Worm (Caenorhabditis elegans) whole organism, young adult: ENCODE results near the gene slc-17.4.

Experiments
- B0035.1 ChIP-seq: sonication (generic microtip); optimal IDR thresholded peaks from 2 replicates; lab custom pipeline; 2016; ENCODE audit warnings: missing genetic modification characterization, mild to moderate bottlenecking, missing compliant biosample characterization, missing genotype, missing genetic modification reagents
- B0336.3 ChIP-seq: fragments of 200-800 bp; sonication (Bioruptor generic); IDR thresholded peaks from 2 replicates; pipeline ENCODE4 v1.3.6; 2022; ENCODE audit warnings: missing genetic modification characterization, missing compliant biosample characterization
- F23B12.7 ChIP-seq: sonication (generic microtip); optimal IDR thresholded peaks from 2 replicates; lab custom pipeline; 2017; ENCODE audit warnings: missing genetic modification characterization, mild to moderate bottlenecking, missing compliant biosample characterization, antibody characterized with exemption, moderate library complexity; ENCODE audit not compliant: insufficient read depth
- F39B2.1 ChIP-seq: fragments of 200-800 bp; sonication (Bioruptor generic); IDR thresholded peaks from 2 replicates; pipeline ENCODE4 v1.3.6; 2022; ENCODE audit warnings: missing genetic modification reagents, missing genetic modification characterization, missing compliant biosample characterization
- F49E8.2 ChIP-seq: sonication (generic microtip); optimal IDR thresholded peaks from 3 replicates; lab custom pipeline; 2017; ENCODE audit warnings: missing genetic modification characterization, mild to moderate bottlenecking, missing compliant biosample characterization, antibody characterized with exemption, moderate library complexity; ENCODE audit not compliant: insufficient read depth
- F57A8.1 ChIP-seq: fragments of 200-800 bp; sonication (Bioruptor generic); optimal IDR thresholded peaks from 2 replicates; lab custom pipeline; 2018; ENCODE audit warnings: mild to moderate bottlenecking, missing genetic modification characterization, moderate library complexity, missing compliant biosample characterization
- T26A5.8 ChIP-seq: sonication (generic microtip); optimal IDR thresholded peaks from 2 replicates; lab custom pipeline; 2016; ENCODE audit warnings: missing genetic modification characterization, missing compliant biosample characterization
- Y56A3A.18 ChIP-seq: fragments of 200-800 bp; sonication (Bioruptor generic); IDR thresholded peaks from 2 replicates; pipeline ENCODE4 v1.3.6; 2022; ENCODE audit warnings: missing genetic modification reagents, missing genetic modification characterization, missing compliant biosample characterization
- ama-1 ChIP-seq, 3 experiments: fragments of 150-350 bp in 1 of 3; sonication (generic microtip) in 2 of 3; optimal IDR thresholded peaks; 2 replicates each; lab custom pipeline; 2014 to 2018; ENCODE audit warnings: missing biosample characterization in 2 of 3, missing genetic modification characterization in 2 of 3, missing genetic modification reagents in 2 of 3
- aptf-3 ChIP-seq: fragments of 200-800 bp; sonication (Bioruptor generic); IDR thresholded peaks from 2 replicates; pipeline ENCODE4 v1.3.6; 2022; ENCODE audit warnings: missing genetic modification characterization, missing compliant biosample characterization
- atf-7 ChIP-seq: sonication (generic microtip); optimal IDR thresholded peaks from 2 replicates; lab custom pipeline; 2017; ENCODE audit warnings: mild to moderate bottlenecking, missing genetic modification characterization, missing compliant biosample characterization
- attf-5 ChIP-seq: fragments of 200-800 bp; sonication (Bioruptor generic); optimal IDR thresholded peaks from 2 replicates; lab custom pipeline; 2018; ENCODE audit warnings: mild to moderate bottlenecking, missing genetic modification characterization, missing compliant biosample characterization
- ccch-3 ChIP-seq: fragments of 200-800 bp; sonication (Bioruptor generic); optimal IDR thresholded peaks from 2 replicates; lab custom pipeline; 2018; ENCODE audit warnings: mild to moderate bottlenecking, missing genetic modification characterization, missing compliant biosample characterization
- cebp-1 ChIP-seq, 2 experiments: fragments of 200-800 bp in 1 of 2; sonication (Bioruptor generic) in 1 of 2; sonication (generic microtip) in 1 of 2; IDR thresholded peaks in 1 of 2; optimal IDR thresholded peaks in 1 of 2; 2 replicates each; pipeline versions ENCODE4 v1.3.6 to Lab custom; 2017 to 2022; ENCODE audit warnings: missing compliant biosample characterization in 2 of 2, missing genetic modification characterization in 2 of 2, mild to moderate bottlenecking in 1 of 2, missing genetic modification reagents in 1 of 2, moderate library complexity in 1 of 2
- die-1 ChIP-seq: sonication (generic microtip); optimal IDR thresholded peaks from 2 replicates; lab custom pipeline; 2016; ENCODE audit warnings: missing genotype, mild to moderate bottlenecking, missing genetic modification characterization, missing compliant biosample characterization
- dox-1 ChIP-seq: fragments of 200-800 bp; sonication (Bioruptor generic); IDR thresholded peaks from 2 replicates; pipeline ENCODE4 v1.3.6; 2022; ENCODE audit warnings: missing genetic modification reagents, missing genetic modification characterization, missing compliant biosample characterization
- ekl-4 ChIP-seq: fragments of 200-800 bp; sonication (Bioruptor generic); IDR thresholded peaks from 2 replicates; pipeline ENCODE4 v1.3.6; 2022; ENCODE audit warnings: missing genetic modification reagents, missing genetic modification characterization, missing compliant biosample characterization
- hmg-1.2 ChIP-seq: fragments of 200-800 bp; sonication (Bioruptor generic); IDR thresholded peaks from 2 replicates; pipeline ENCODE4 v1.3.6; 2022; ENCODE audit warnings: missing genetic modification reagents, missing genetic modification characterization, missing compliant biosample characterization
- hmg-20 ChIP-seq: fragments of 200-800 bp; sonication (Bioruptor generic); IDR thresholded peaks from 2 replicates; pipeline ENCODE4 v1.3.6; 2022; ENCODE audit warnings: missing genetic modification reagents, missing genetic modification characterization, missing compliant biosample characterization
- hsf-1 ChIP-seq: fragments of 200-800 bp; sonication (Bioruptor generic); IDR thresholded peaks from 2 replicates; pipeline ENCODE4 v1.3.6; 2022; ENCODE audit warnings: missing genetic modification reagents, missing genetic modification characterization, missing compliant biosample characterization
- lin-40 ChIP-seq: sonication (generic microtip); optimal IDR thresholded peaks from 2 replicates; lab custom pipeline; 2016; ENCODE audit warnings: missing genetic modification characterization, mild to moderate bottlenecking, missing compliant biosample characterization, missing genotype, missing genetic modification reagents
- lin-54 ChIP-seq: fragments of 200-800 bp; sonication (Bioruptor generic); optimal IDR thresholded peaks from 2 replicates; lab custom pipeline; 2018; ENCODE audit warnings: mild to moderate bottlenecking, missing genetic modification characterization, missing compliant biosample characterization
- lir-1 ChIP-seq: fragments of 200-800 bp; sonication (Bioruptor generic); conservative IDR thresholded peaks from 2 replicates; pipeline ENCODE4 v1.3.6; 2022; ENCODE audit warnings: missing genetic modification reagents, missing genetic modification characterization, missing compliant biosample characterization
- madf-8 ChIP-seq: fragments of 200-800 bp; sonication (Bioruptor generic); conservative IDR thresholded peaks from 2 replicates; pipeline ENCODE4 v1.3.6; 2022; ENCODE audit warnings: missing genetic modification reagents, missing genetic modification characterization, missing compliant biosample characterization
- mes-4 ChIP-seq: sonication (generic microtip); optimal IDR thresholded peaks from 2 replicates; lab custom pipeline; 2016; ENCODE audit warnings: missing genotype, missing genetic modification characterization, missing compliant biosample characterization
- nhr-80 ChIP-seq: sonication (generic microtip); optimal IDR thresholded peaks from 2 replicates; lab custom pipeline; 2016; ENCODE audit warnings: missing genetic modification characterization, missing compliant biosample characterization
- nhr-90 ChIP-seq: sonication (generic microtip); optimal IDR thresholded peaks from 2 replicates; lab custom pipeline; 2016; ENCODE audit warnings: missing genotype, mild to moderate bottlenecking, missing genetic modification characterization, missing compliant biosample characterization
- pha-4 ChIP-seq: fragments of 150-350 bp; sonication (generic microtip); optimal IDR thresholded peaks from 2 replicates; lab custom pipeline; 2014; ENCODE audit warnings: missing biosample characterization, missing genetic modification reagents, missing genetic modification characterization
- rec-8 ChIP-seq, 2 experiments: sonication (generic microtip); optimal IDR thresholded peaks; 2 replicates each; lab custom pipeline; 2016; ENCODE audit warnings: mild to moderate bottlenecking in 2 of 2, missing genetic modification characterization in 2 of 2, missing genetic modification reagents in 2 of 2, missing genotype in 2 of 2, missing biosample characterization in 1 of 2, missing compliant biosample characterization in 1 of 2, moderate library complexity in 1 of 2
- rpc-1 ChIP-seq, 2 experiments: fragments of 150-350 bp in 1 of 2; sonication (generic microtip) in 1 of 2; optimal IDR thresholded peaks; 2 replicates each; lab custom pipeline; 2014 to 2018; ENCODE audit warnings: missing biosample characterization in 1 of 2, missing genetic modification characterization in 1 of 2, missing genetic modification reagents in 1 of 2, missing genotype in 1 of 2
- snpc-1.3 ChIP-seq: sonication (generic microtip); optimal IDR thresholded peaks from 2 replicates; lab custom pipeline; 2017; ENCODE audit warnings: missing genetic modification characterization, mild to moderate bottlenecking, missing compliant biosample characterization, antibody characterized with exemption, moderate library complexity, missing genotype, missing genetic modification reagents; ENCODE audit not compliant: insufficient read depth
- snpc-4 ChIP-seq, 5 experiments: fragments of 150-350 bp in 1 of 5; sonication (generic microtip) in 4 of 5; optimal IDR thresholded peaks; 2 replicates each; lab custom pipeline; 2014 to 2018; ENCODE audit warnings: missing genetic modification characterization in 5 of 5, missing biosample characterization in 3 of 5, antibody characterized with exemption in 2 of 5, mild to moderate bottlenecking in 2 of 5, missing compliant biosample characterization in 2 of 5, missing genotype in 2 of 5, moderate library complexity in 2 of 5, missing genetic modification reagents in 1 of 5
- tbp1 ChIP-seq: fragments of 200-800 bp; sonication (Bioruptor generic); optimal IDR thresholded peaks from 2 replicates; lab custom pipeline; 2018; ENCODE audit warnings: mild to moderate bottlenecking, missing genetic modification characterization, missing compliant biosample characterization
- tlf-1 ChIP-seq: fragments of 200-800 bp; sonication (Bioruptor generic); optimal IDR thresholded peaks from 2 replicates; lab custom pipeline; 2018; ENCODE audit warnings: mild to moderate bottlenecking, missing genetic modification characterization, missing compliant biosample characterization
- unc-130 ChIP-seq: sonication (generic microtip); optimal IDR thresholded peaks from 2 replicates; lab custom pipeline; 2016; ENCODE audit warnings: missing genetic modification reagents, missing genetic modification characterization, missing compliant biosample characterization
- xnd-1 ChIP-seq: sonication (generic microtip); optimal IDR thresholded peaks from 2 replicates; lab custom pipeline; 2016; ENCODE audit warnings: missing genotype, missing genetic modification reagents, missing genetic modification characterization, missing compliant biosample characterization
- ztf-22 ChIP-seq: fragments of 200-800 bp; sonication (Bioruptor generic); optimal IDR thresholded peaks from 2 replicates; lab custom pipeline; 2018; ENCODE audit warnings: mild to moderate bottlenecking, missing genetic modification characterization, moderate library complexity, missing compliant biosample characterization
- ztf-25 ChIP-seq: fragments of 200-800 bp; sonication (Bioruptor generic); IDR thresholded peaks from 2 replicates; pipeline ENCODE4 v1.3.6; 2022; ENCODE audit warnings: missing genetic modification reagents, missing genetic modification characterization, missing compliant biosample characterization
- ztf-28 ChIP-seq: fragments of 200-800 bp; sonication (Bioruptor generic); IDR thresholded peaks from 2 replicates; pipeline ENCODE4 v1.3.6; 2022; ENCODE audit warnings: missing genetic modification reagents, missing genetic modification characterization, missing compliant biosample characterization

Gene slc-17.4

DNA sequence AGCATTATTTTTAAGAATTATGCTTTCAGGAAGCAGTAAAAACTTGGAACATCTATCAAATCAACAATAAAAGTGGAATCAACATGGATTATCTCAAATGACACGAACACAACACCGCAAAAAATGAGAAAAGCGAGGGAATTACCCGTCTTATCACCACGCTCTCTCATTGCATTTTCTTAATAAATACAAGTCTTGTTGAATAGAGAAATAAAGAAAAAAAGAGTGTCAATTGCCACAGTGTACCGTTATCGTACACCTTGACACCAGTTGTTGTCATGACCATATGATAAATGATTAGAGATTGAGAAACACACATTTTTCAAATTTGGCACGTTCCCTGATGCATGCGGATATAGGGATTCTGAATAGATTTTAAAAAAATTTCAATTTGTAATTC is 27.8 kb downstream of the slc-17.4 start:
- TF ChIP-seq rec-8 (tag; optimal IDR thresholded peaks at IDR 0.05; lab: Kevin White, UChicago) (no peak), ztf-22 (GFP tag; lab: Kevin White, UChicago) (peak; percentile 66), attf-5 (GFP tag; lab: Kevin White, UChicago) (peak; percentile 50), xnd-1 (tag; lab: Kevin White, UChicago) (no peak), F23B12.7 (tag; lab: Kevin White, UChicago) (peak; percentile 54), hmg-20 (no peak), B0035.1 (no peak), ama-1 (optimal IDR thresholded peaks at IDR 0.05; lab: Kevin White, UChicago) (no peak), ama-1 (GFP tag; optimal IDR thresholded peaks at IDR 0.05; lab: Kevin White, UChicago) (no peak), rpc-1 (optimal IDR thresholded peaks at IDR 0.05; lab: Kevin White, UChicago) (no peak), rpc-1 (tag; optimal IDR thresholded peaks at IDR 0.05; lab: Kevin White, UChicago) (no peak), tbp1 (GFP tag; lab: Kevin White, UChicago) (peak; percentile 43), T26A5.8 (tag; lab: Kevin White, UChicago) (no peak), madf-8 (no peak), F57A8.1 (GFP tag; lab: Kevin White, UChicago) (no peak), pha-4 (tag; lab: Kevin White, UChicago) (no peak), hmg-1.2 (GFP tag; lab: Robert Waterston, UW) (peak; percentile 32; the same call in 1 of the 2 replicates), dox-1 (GFP tag; lab: Robert Waterston, UW) (peak; percentile 39; the same call in 1 of the 2 replicates), aptf-3 (GFP tag; lab: Robert Waterston, UW) (no peak), lin-40 (peak; percentile 40), F39B2.1 (GFP tag; lab: Robert Waterston, UW) (no peak), ztf-25 (no peak), lir-1 (GFP tag; lab: Robert Waterston, UW) (no peak), nhr-80 (tag; lab: Kevin White, UChicago) (peak; percentile 93), ztf-28 (no peak), tlf-1 (GFP tag; lab: Kevin White, UChicago) (no peak), atf-7 (peak; percentile 3), ccch-3 (GFP tag; lab: Kevin White, UChicago) (no peak), hsf-1 (GFP tag; lab: Robert Waterston, UW) (no peak), snpc-1.3 (tag; lab: Kevin White, UChicago) (no peak), nhr-90 (tag; lab: Kevin White, UChicago) (peak; percentile 6), unc-130 (no peak), snpc-4 (GFP tag; optimal IDR thresholded peaks at IDR 0.05; lab: Kevin White, UChicago) (no peak), snpc-4 (tag; optimal IDR thresholded peaks at IDR 0.05; lab: Kevin White, UChicago) (no peak), die-1 (tag; lab: Kevin White, UChicago) (no peak), cebp-1 (GFP tag; IDR thresholded peaks at IDR 0.05; lab: Robert Waterston, UW) (no peak), cebp-1 (tag; optimal IDR thresholded peaks at IDR 0.05; lab: Kevin White, UChicago) (peak; percentile 38), F49E8.2 (tag; lab: Kevin White, UChicago) (no peak), lin-54 (GFP tag; lab: Kevin White, UChicago) (peak; percentile 9), mes-4 (tag; lab: Kevin White, UChicago) (no peak)

DNA sequence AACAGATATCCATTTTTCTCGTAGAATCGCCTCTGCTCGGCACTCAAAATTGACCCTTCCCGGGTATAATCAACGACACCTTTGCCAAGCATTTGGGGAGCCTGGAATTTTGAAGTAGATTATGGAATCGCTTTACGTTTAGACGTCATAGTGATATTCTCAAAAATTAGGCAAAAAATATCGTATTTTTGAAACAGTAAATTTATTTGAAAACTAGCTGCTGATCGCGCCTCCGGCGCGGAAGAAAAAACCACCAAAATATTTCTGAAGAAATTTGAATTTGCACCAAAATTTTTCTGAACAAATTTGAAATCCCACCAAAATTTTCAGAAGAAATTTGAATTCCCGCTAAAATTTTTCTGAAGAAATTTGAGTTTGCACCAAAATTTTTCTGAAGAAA is 29.1 kb downstream of the slc-17.4 start, which contains the start of gene ZK550.6:
ZK550.6 (minus strand) TSS at position 101 of the 400 bp plus-strand sequence.
- TF ChIP-seq ekl-4 (GFP tag; lab: Robert Waterston, UW), result no peak
- peak; percentile 41; the same call in 1 of the 2 replicates for TF ChIP-seq B0336.3 (GFP tag; lab: Robert Waterston, UW)
- 0 out of 2 replicates have a peak, but pooled peaks have one; percentile 34 for TF ChIP-seq Y56A3A.18
